Fruit fly (Drosophila melanogaster) whole organism, adult: ENCODE results near the gene IRSp53.

Source experiments
- CG11617 ChIP-seq: fragments of 200-800 bp; sonication (Bioruptor generic); optimal IDR thresholded peaks from 2 replicates; lab custom pipeline; 2017; ENCODE audit warnings: mild to moderate bottlenecking, missing biosample characterization, missing genetic modification reagents, missing genetic modification characterization
- CG12768 ChIP-seq: fragments of 200-800 bp; sonication (Bioruptor generic); optimal IDR thresholded peaks from 2 replicates; lab custom pipeline; 2017; ENCODE audit warnings: missing biosample characterization, missing genetic modification characterization, mild to moderate bottlenecking, moderate library complexity, missing genetic modification reagents
- CG14711 ChIP-seq: fragments of 200-800 bp; sonication (Bioruptor generic); optimal IDR thresholded peaks from 2 replicates; lab custom pipeline; 2018; ENCODE audit warnings: missing biosample characterization, mild to moderate bottlenecking, missing genetic modification characterization, moderate library complexity
- CG1620 ChIP-seq: fragments of 200-800 bp; sonication (Bioruptor generic); optimal IDR thresholded peaks from 2 replicates; lab custom pipeline; 2016; ENCODE audit warnings: missing biosample characterization, missing genetic modification characterization
- CG33017 ChIP-seq: fragments of 200-800 bp; sonication (Bioruptor generic); optimal IDR thresholded peaks from 2 replicates; lab custom pipeline; 2018; ENCODE audit warnings: missing biosample characterization, mild to moderate bottlenecking, missing genetic modification characterization, moderate library complexity
- CG5204 ChIP-seq: fragments of 200-800 bp; sonication (Bioruptor generic); optimal IDR thresholded peaks from 2 replicates; lab custom pipeline; 2016; ENCODE audit warnings: missing biosample characterization, missing genetic modification characterization
- CG7045 ChIP-seq: fragments of 200-800 bp; sonication (Bioruptor generic); optimal IDR thresholded peaks from 2 replicates; lab custom pipeline; 2017; ENCODE audit warnings: missing biosample characterization, mild to moderate bottlenecking, missing genetic modification characterization
- CG7101 ChIP-seq: fragments of 200-800 bp; sonication (Bioruptor generic); optimal IDR thresholded peaks from 2 replicates; lab custom pipeline; 2018; ENCODE audit warnings: missing biosample characterization, mild to moderate bottlenecking, missing genetic modification characterization, moderate library complexity
- Clk ChIP-seq: fragments of 200-800 bp; sonication (Bioruptor generic); optimal IDR thresholded peaks from 2 replicates; lab custom pipeline; 2017; ENCODE audit warnings: missing biosample characterization, missing genetic modification characterization
- Crg-1 ChIP-seq: fragments of 200-800 bp; sonication (Bioruptor generic); optimal IDR thresholded peaks from 2 replicates; lab custom pipeline; 2016; ENCODE audit warnings: missing biosample characterization, missing genetic modification characterization
- Hr96 ChIP-seq: fragments of 200-800 bp; sonication (Bioruptor generic); optimal IDR thresholded peaks from 2 replicates; lab custom pipeline; 2016; ENCODE audit warnings: missing biosample characterization, missing genetic modification characterization
- Mnt ChIP-seq: fragments of 200-800 bp; sonication (Bioruptor generic); optimal IDR thresholded peaks from 2 replicates; lab custom pipeline; 2016; ENCODE audit warnings: missing biosample characterization, mild to moderate bottlenecking, missing genetic modification characterization
- bab1 ChIP-seq: fragments of 200-800 bp; sonication (Bioruptor generic); optimal IDR thresholded peaks from 3 replicates; lab custom pipeline; 2019; ENCODE audit warnings: missing biosample characterization, mild to moderate bottlenecking, missing genetic modification characterization, moderate library complexity
- cic ChIP-seq: fragments of 200-800 bp; sonication (Bioruptor generic); optimal IDR thresholded peaks from 2 replicates; lab custom pipeline; 2017; ENCODE audit warnings: missing biosample characterization, mild to moderate bottlenecking, missing genetic modification characterization, moderate library complexity
- cnc ChIP-seq, 2 experiments: fragments of >200 bp; optimal IDR thresholded peaks; 2 replicates each; lab custom pipeline; 2017
- kay ChIP-seq: fragments of 200-800 bp; sonication (Bioruptor generic); peaks from one replicate; lab custom pipeline; 2016; ENCODE audit warnings: missing biosample characterization, missing genetic modification characterization, borderline replicate concordance
- ovo ChIP-seq: fragments of 200-800 bp; sonication (Bioruptor generic); optimal IDR thresholded peaks from 2 replicates; lab custom pipeline; 2016; ENCODE audit warnings: missing biosample characterization, missing genetic modification characterization
- pad ChIP-seq: fragments of 200-800 bp; sonication (Bioruptor generic); optimal IDR thresholded peaks from 3 replicates; lab custom pipeline; 2017; ENCODE audit warnings: missing biosample characterization, missing genetic modification characterization, mild to moderate bottlenecking, moderate library complexity, missing genetic modification reagents
- tj ChIP-seq: fragments of 200-800 bp; sonication (Bioruptor generic); optimal IDR thresholded peaks from 3 replicates; lab custom pipeline; 2017; ENCODE audit warnings: missing biosample characterization, mild to moderate bottlenecking, missing genetic modification characterization, moderate library complexity
- toe ChIP-seq: fragments of 200-800 bp; sonication (Bioruptor generic); optimal IDR thresholded peaks from 2 replicates; lab custom pipeline; 2016; ENCODE audit warnings: missing biosample characterization, missing genetic modification characterization

IRSp53 gene

dm6 chr3L:11103773-11104172 is 32.1 kb upstream of the IRSp53 start, which contains the start of gene CG32071:
CG32071 (minus strand) TSS chr3L:11103873.
- no peak for TF ChIP-seq CG14711
- no peak for TF ChIP-seq Mnt
- no peak for TF ChIP-seq Hr96 (GFP tag; lab: Kevin White, UChicago)
- no peak for TF ChIP-seq CG1620 (GFP tag; lab: Kevin White, UChicago)
- TF ChIP-seq pad (GFP tag; lab: Kevin White, UChicago), result no peak
- TF ChIP-seq CG11617, result no peak
- TF ChIP-seq CG5204 (GFP tag; lab: Kevin White, UChicago), result no peak
- no peak for TF ChIP-seq cic
- no peak for TF ChIP-seq bab1 (GFP tag; lab: Kevin White, UChicago)
- TF ChIP-seq Crg-1 (GFP tag; lab: Kevin White, UChicago), result no peak
- no peak for TF ChIP-seq toe (GFP tag; lab: Kevin White, UChicago)
- TF ChIP-seq ovo, result no peak
- TF ChIP-seq Clk, result no peak
- no peak for TF ChIP-seq CG7045 (GFP tag; lab: Kevin White, UChicago)
- TF ChIP-seq CG33017 (tag; lab: Kevin White, UChicago), result no peak
- no peak for TF ChIP-seq kay (GFP tag; lab: Kevin White, UChicago)
- no peak for TF ChIP-seq CG7101
- TF ChIP-seq CG12768 (GFP tag; lab: Kevin White, UChicago), result no peak

- no peak for TF ChIP-seq CG7101
- no peak for TF ChIP-seq Crg-1 (GFP tag; lab: Kevin White, UChicago)
- TF ChIP-seq Mnt, result no peak
- no peak for TF ChIP-seq toe (GFP tag; lab: Kevin White, UChicago)
- TF ChIP-seq CG14711, result no peak
- no peak for TF ChIP-seq bab1 (GFP tag; lab: Kevin White, UChicago)
- TF ChIP-seq CG12768 (GFP tag; lab: Kevin White, UChicago), result no peak
- TF ChIP-seq CG11617, result no peak
- TF ChIP-seq pad (GFP tag; lab: Kevin White, UChicago), result no peak
- TF ChIP-seq ovo, result no peak
Observed at dm6 chr3L:11107432-11107831, 28.4 kb upstream of the IRSp53 start, which contains the start of gene CG32073. CG32073 (minus strand) TSS chr3L:11107582.

dm6 chr3L:11107935-11108334 is 27.9 kb upstream of the IRSp53 start, which contains the start of gene CG12522:
CG12522 (plus strand) TSS chr3L:11108235.
- TF ChIP-seq CG12768 (GFP tag; lab: Kevin White, UChicago), result no peak
- no peak for TF ChIP-seq toe (GFP tag; lab: Kevin White, UChicago)
- TF ChIP-seq bab1 (GFP tag; lab: Kevin White, UChicago), result no peak
- TF ChIP-seq tj (GFP tag; lab: Kevin White, UChicago), result no peak
- TF ChIP-seq CG1620 (GFP tag; lab: Kevin White, UChicago), result no peak
- TF ChIP-seq CG5204 (GFP tag; lab: Kevin White, UChicago), result no peak
- TF ChIP-seq pad (GFP tag; lab: Kevin White, UChicago), result no peak
- no peak for TF ChIP-seq kay (GFP tag; lab: Kevin White, UChicago)
- no peak for TF ChIP-seq Crg-1 (GFP tag; lab: Kevin White, UChicago)
- no peak for TF ChIP-seq CG11617

- TF ChIP-seq Mnt (no peak), CG33017 (tag; lab: Kevin White, UChicago) (no peak), Clk (no peak), Hr96 (GFP tag; lab: Kevin White, UChicago) (no peak), CG7045 (GFP tag; lab: Kevin White, UChicago) (no peak), tj (GFP tag; lab: Kevin White, UChicago) (no peak), CG12768 (GFP tag; lab: Kevin White, UChicago) (no peak), CG7101 (no peak), CG14711 (no peak), ovo (no peak), Crg-1 (GFP tag; lab: Kevin White, UChicago) (no peak), pad (GFP tag; lab: Kevin White, UChicago) (no peak), CG1620 (GFP tag; lab: Kevin White, UChicago) (no peak), toe (GFP tag; lab: Kevin White, UChicago) (no peak), cnc (optimal IDR thresholded peaks at IDR 0.05; lab: Kevin White, UChicago) (no peak)
Observed at dm6 chr3L:11109454-11109853, 26.4 kb upstream of the IRSp53 start, which contains the start of the genes CG34012 and emei. CG34012 (minus strand) TSS chr3L:11109505. emei (plus strand) TSS chr3L:11109690.

dm6 chr3L:11112427-11112826 is 23.4 kb upstream of the IRSp53 start:
- TF ChIP-seq ovo (no peak), CG14711 (no peak), CG5204 (GFP tag; lab: Kevin White, UChicago) (no peak), kay (GFP tag; lab: Kevin White, UChicago) (no peak), cic (no peak), toe (GFP tag; lab: Kevin White, UChicago) (no peak), Crg-1 (GFP tag; lab: Kevin White, UChicago) (no peak), tj (GFP tag; lab: Kevin White, UChicago) (no peak)

dm6 chr3L:11113198-11114197 is 22.4 kb upstream of the IRSp53 start, which contains the start of gene Sod1:
Sod1 (minus strand) TSS chr3L:11113740.
- TF ChIP-seq CG7101 (peak; percentile 47), CG12768 (GFP tag; lab: Kevin White, UChicago) (peak; percentile 92), tj (GFP tag; lab: Kevin White, UChicago) (peak; percentile 37), CG11617 (peak; percentile 58), Mnt (peak; percentile 32), CG5204 (GFP tag; lab: Kevin White, UChicago) (no peak), CG14711 (no peak), CG33017 (tag; lab: Kevin White, UChicago) (no peak), ovo (peak; percentile 62), Clk (no peak), CG1620 (GFP tag; lab: Kevin White, UChicago) (peak; percentile 35), CG7045 (GFP tag; lab: Kevin White, UChicago) (no peak), Crg-1 (GFP tag; lab: Kevin White, UChicago) (no peak), pad (GFP tag; lab: Kevin White, UChicago) (no peak), Hr96 (GFP tag; lab: Kevin White, UChicago) (no peak), cnc (optimal IDR thresholded peaks at IDR 0.05; lab: Kevin White, UChicago) (peak in 1 of 2 experiments; percentile 89), toe (GFP tag; lab: Kevin White, UChicago) (no peak), bab1 (GFP tag; lab: Kevin White, UChicago) (peak; percentile 48), cic (peak; percentile 28), kay (GFP tag; lab: Kevin White, UChicago) (peak; percentile 38)
